Fruit fly (Drosophila melanogaster) whole organism, larva: ENCODE data around the gene Dredd.
A peak's percentile ranks its signal among the peaks of the same experiment; 100 is the strongest.
"Not testable (repeated sequence)": the region's sequence is repeated elsewhere in the genome, so short reads cannot be mapped to it uniquely, and the experiment has no call there.

Source experiments
- noc ChIP-seq: fragments of 200-800 bp; sonication (Bioruptor generic); optimal IDR thresholded peaks from 3 replicates; lab custom pipeline; 2019; ENCODE audit warnings: missing biosample characterization, mild to moderate bottlenecking, missing genetic modification characterization, moderate library complexity

The Dredd gene

dm6 chrX:635495-636142, at the start of gene Dredd:
TSS of gene Dredd (minus strand) at chrX:635545.
- no peak for TF ChIP-seq noc (tag; lab: Kevin White, UChicago)

DNA sequence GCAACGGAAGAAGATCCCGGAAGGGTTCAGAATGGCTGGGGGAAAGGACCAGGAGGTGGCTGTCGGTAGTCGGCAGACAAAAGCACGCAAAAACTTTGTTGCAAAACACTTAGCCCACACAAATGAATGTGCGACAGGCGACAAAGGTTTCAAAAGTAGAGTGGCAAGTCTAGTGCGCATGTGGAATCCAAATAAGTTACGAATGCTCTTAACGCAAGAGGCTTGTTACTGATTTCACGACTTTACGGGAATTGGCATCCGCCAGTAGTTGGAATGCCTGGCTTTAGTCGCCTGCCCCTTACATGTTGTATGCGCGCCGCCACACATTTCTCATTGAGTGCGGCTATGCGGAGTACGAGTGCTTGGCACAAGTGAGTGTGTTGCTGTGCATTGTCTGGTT, 43.2 kb upstream of the Dredd start:
- no peak for TF ChIP-seq noc (tag; lab: Kevin White, UChicago)

DNA sequence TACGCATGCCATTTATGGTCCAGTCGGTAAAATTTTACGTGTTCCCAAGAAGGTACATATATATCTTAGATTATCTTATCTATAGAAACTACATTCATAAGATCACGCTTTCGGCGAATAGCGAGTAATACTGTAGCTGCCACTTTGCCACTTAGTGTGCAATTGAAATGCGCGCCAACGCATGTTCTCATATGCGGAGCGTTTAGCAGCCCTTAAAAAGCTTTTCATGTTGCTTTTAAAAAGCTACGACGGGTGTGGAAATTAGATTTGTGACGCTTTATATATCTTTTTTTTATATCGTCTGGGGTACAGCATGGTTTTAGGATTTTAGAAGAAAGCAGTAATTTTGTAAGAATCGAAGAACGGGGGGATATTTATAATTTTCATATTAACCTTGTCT, 22.7 kb upstream of the Dredd start:
- no peak for TF ChIP-seq noc (tag; lab: Kevin White, UChicago)

DNA sequence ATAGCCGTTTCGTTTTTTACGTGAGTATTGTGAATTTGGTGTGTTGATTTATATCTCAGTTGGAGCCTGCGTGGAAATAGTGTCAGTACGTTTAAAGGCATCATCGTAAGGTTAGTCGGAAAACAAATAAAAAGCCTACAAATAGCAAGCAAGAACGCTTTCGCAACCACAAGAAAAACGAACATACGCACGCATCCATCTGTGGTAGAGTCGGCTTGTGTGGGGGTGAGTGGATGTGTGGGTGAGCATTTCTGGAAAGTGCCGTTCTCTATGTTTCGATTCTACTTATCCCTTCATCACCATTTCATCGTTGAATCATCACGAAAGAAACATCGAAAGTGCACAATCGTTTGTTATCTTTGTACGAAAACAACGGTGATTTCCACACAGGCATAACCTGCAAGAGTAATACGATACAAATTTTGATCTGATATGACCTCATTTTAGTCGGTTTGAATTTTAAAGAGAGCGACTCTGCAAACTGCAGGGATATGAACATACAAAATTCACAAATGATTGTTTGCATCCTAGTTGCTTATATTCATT, 21.1 kb upstream of the Dredd start:
- no peak for TF ChIP-seq noc (tag; lab: Kevin White, UChicago)

dm6 chrX:655492-656379, 20.4 kb upstream of the Dredd start, which contains the start of the genes Hmt4-20 and SkpA:
TSS of gene Hmt4-20 (minus strand) at chrX:656033.
TSS of gene SkpA (plus strand) at chrX:656114.
- TF ChIP-seq noc (tag; lab: Kevin White, UChicago): peak; percentile 29

dm6 chrX:654949-655348, 19.6 kb upstream of the Dredd start:
- TF ChIP-seq noc (tag; lab: Kevin White, UChicago): peak; percentile 91

- no peak for TF ChIP-seq noc (tag; lab: Kevin White, UChicago)
These were observed 18.9 kb upstream of the Dredd start for dm6 chrX:654221-654620.

dm6 chrX:647056-647627, 11.8 kb upstream of the Dredd start, which contains the start of gene Roc1a:
TSS of gene Roc1a (plus strand) at chrX:647304.
- TF ChIP-seq noc (tag; lab: Kevin White, UChicago): no peak

dm6 chrX:646395-647009, 11.2 kb upstream of the Dredd start:
- no peak for TF ChIP-seq noc (tag; lab: Kevin White, UChicago)

- not testable (repeated sequence) for TF ChIP-seq noc (tag; lab: Kevin White, UChicago)
These were observed 9.1 kb upstream of the Dredd start, which contains the start of gene CG13367 for dm6 chrX:644461-644860. TSS of gene CG13367 (plus strand) at chrX:644761.

- no peak for TF ChIP-seq noc (tag; lab: Kevin White, UChicago)
These were observed 1.5 kb upstream of the Dredd start for dm6 chrX:636606-637530.

- peak; percentile 69 for TF ChIP-seq noc (tag; lab: Kevin White, UChicago)
These were observed 6.0 kb downstream of the Dredd start, which contains the start of the genes RpL36 and Mybbp1A for dm6 chrX:629239-629821. TSS of gene RpL36 (minus strand) at chrX:629483. TSS of gene Mybbp1A (plus strand) at chrX:629773.

- no peak for TF ChIP-seq noc (tag; lab: Kevin White, UChicago)
These were observed 10.2 kb downstream of the Dredd start, which contains the start of the genes CG13364 and Hinfp for dm6 chrX:625157-625627. TSS of gene CG13364 (minus strand) at chrX:625203. TSS of gene Hinfp (plus strand) at chrX:625542.
